Worm (Caenorhabditis elegans) whole organism, young adult: ENCODE data around the gene T28D6.3.

Source experiments
- B0261.1 ChIP-seq: sonication (generic microtip); optimal IDR thresholded peaks from 2 replicates; lab custom pipeline; 2016; ENCODE audit warnings: mild to moderate bottlenecking, missing genetic modification characterization, moderate library complexity, missing compliant biosample characterization
- F22D6.2 ChIP-seq: sonication (generic microtip); optimal IDR thresholded peaks from 2 replicates; lab custom pipeline; 2016; ENCODE audit warnings: mild to moderate bottlenecking, missing genetic modification characterization, missing compliant biosample characterization
- dpl-1 ChIP-seq: fragments of 150-350 bp; optimal IDR thresholded peaks from 2 replicates; lab custom pipeline; 2014; ENCODE audit warnings: missing biosample characterization, missing genetic modification reagents, missing genetic modification characterization
- let-526 ChIP-seq: fragments of 200-800 bp; sonication (Bioruptor generic); IDR thresholded peaks from 2 replicates; pipeline ENCODE4 v1.3.6; 2022; ENCODE audit warnings: missing genetic modification reagents, missing genetic modification characterization, missing compliant biosample characterization
- mxl-1 ChIP-seq: sonication (generic microtip); optimal IDR thresholded peaks from 2 replicates; lab custom pipeline; 2016; ENCODE audit warnings: missing genetic modification characterization, missing compliant biosample characterization
- sea-2 ChIP-seq: fragments of 200-800 bp; sonication (Bioruptor generic); IDR thresholded peaks from 2 replicates; pipeline ENCODE4 v1.3.6; 2022; ENCODE audit warnings: missing genetic modification characterization, missing compliant biosample characterization
- snpc-4 ChIP-seq, 5 experiments: fragments of 150-350 bp in 1 of 5; sonication (generic microtip) in 4 of 5; optimal IDR thresholded peaks; 2 replicates each; lab custom pipeline; 2014 to 2018; ENCODE audit warnings: missing genetic modification characterization in 5 of 5, missing biosample characterization in 3 of 5, antibody characterized with exemption in 2 of 5, mild to moderate bottlenecking in 2 of 5, missing compliant biosample characterization in 2 of 5, missing genotype in 2 of 5, moderate library complexity in 2 of 5, missing genetic modification reagents in 1 of 5
- ztf-3 ChIP-seq: fragments of 200-800 bp; sonication (Bioruptor generic); optimal IDR thresholded peaks from 2 replicates; lab custom pipeline; 2018; ENCODE audit warnings: mild to moderate bottlenecking, missing genetic modification characterization, missing compliant biosample characterization

DNA sequence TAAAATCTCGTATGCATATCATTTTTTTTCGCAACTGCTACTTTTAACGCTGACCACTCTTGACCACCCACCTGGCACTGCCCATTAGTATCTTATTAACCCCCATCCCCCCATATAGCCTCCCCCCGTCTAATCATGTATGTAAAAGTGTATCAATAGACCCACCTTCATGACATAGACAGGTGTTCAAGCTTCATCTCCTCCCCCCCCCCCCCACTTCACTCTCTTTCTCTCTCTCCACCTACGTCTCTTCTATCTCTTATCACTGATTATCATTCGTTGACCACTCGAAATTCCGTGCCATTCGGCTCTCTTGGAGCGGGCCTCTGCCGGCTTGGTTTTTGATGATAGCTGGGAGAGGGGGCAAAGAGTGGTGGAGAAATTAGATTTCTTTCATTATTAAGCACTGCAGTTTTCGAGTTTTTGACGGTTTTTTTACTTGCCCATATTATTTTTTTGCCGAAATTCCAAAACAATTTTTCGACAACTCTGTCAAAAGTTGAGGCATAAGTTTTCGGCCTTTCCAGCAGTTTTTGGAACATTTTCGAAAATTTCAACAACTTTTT lies 10.7 kb upstream of the T28D6.3 start:
- no peak for TF ChIP-seq ztf-3 (GFP tag; lab: Kevin White, UChicago)
- TF ChIP-seq let-526 (GFP tag; lab: Robert Waterston, UW) = no peak
- no peak for TF ChIP-seq snpc-4 (GFP tag; optimal IDR thresholded peaks at IDR 0.05; lab: Kevin White, UChicago)
- TF ChIP-seq snpc-4 (tag; optimal IDR thresholded peaks at IDR 0.05; lab: Kevin White, UChicago) = no peak
- TF ChIP-seq sea-2 (GFP tag; lab: Robert Waterston, UW) = no peak
- no peak for TF ChIP-seq dpl-1
- TF ChIP-seq B0261.1 (tag; lab: Kevin White, UChicago) = no peak
- TF ChIP-seq mxl-1 (tag; lab: Kevin White, UChicago) = no peak
- TF ChIP-seq F22D6.2 (tag; lab: Kevin White, UChicago) = no peak
